Fruit fly (Drosophila melanogaster): ENCODE data around the gene CG17242.

CG17242 gene

dm6 chr2L:2307648-2308047, 38.7 kb upstream of the CG17242 start, which contains the start of gene CG16995:
Gene CG16995, plus strand, starts transcription at chr2L:2307948.
- TF ChIP-seq CG18262 (tag; optimal IDR thresholded peaks at IDR 0.05) (no peak), fd64A (GFP tag; optimal IDR thresholded peaks at IDR 0.05) (no peak), Nf-YC (tag; optimal IDR thresholded peaks at IDR 0.05) (no peak), CTCF (GFP tag; optimal IDR thresholded peaks at IDR 0.05) (no peak)

DNA sequence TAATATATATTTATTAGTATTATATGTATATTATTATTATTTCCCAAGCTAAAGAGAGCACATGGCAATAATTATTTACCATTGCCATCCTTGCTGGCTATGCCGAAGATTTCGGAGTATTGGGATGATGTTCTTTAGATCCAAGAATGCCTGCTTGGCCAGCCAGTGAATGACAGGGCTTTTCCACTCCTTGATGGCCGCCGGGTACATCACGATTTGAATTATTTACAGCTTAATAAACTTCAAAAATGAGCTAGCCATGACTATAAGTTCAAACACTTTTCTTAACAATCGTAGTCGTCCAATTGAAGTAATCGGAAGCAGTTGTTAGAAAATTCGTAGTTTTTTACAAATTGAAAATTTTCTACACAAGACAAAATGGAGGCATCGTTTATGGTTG, 30.9 kb upstream of the CG17242 start, which contains the start of gene CG31949:
TSS of gene CG31949 (plus strand) at position 301 of the 400 bp plus-strand sequence.
- TF ChIP-seq Bteb2 (GFP tag; optimal IDR thresholded peaks at IDR 0.05) (no peak), CG34376 (GFP tag; optimal IDR thresholded peaks at IDR 0.05) (no peak), Opbp (GFP tag; IDR thresholded peaks at IDR 0.05; ENCODE audit: partially characterized antibody) (no peak), CG6689 (GFP tag; IDR thresholded peaks at IDR 0.05) (no peak), sqz (GFP tag; optimal IDR thresholded peaks at IDR 0.05) (no peak), Sry-β (GFP tag; optimal IDR thresholded peaks at IDR 0.05) (no peak), CG1792 (GFP tag; optimal IDR thresholded peaks at IDR 0.05) (no peak), Xbp1 (GFP tag; optimal IDR thresholded peaks at IDR 0.05) (no peak), CG7963 (GFP tag; IDR thresholded peaks at IDR 0.05; ENCODE audit: partially characterized antibody) (no peak), lola (GFP tag; optimal IDR thresholded peaks at IDR 0.05) (no peak), CG12391 (tag; optimal IDR thresholded peaks at IDR 0.05) (no peak), CG10462 (GFP tag; optimal IDR thresholded peaks at IDR 0.05) (no peak), caup (GFP tag; optimal IDR thresholded peaks at IDR 0.05; ENCODE audit: severe bottlenecking) (no peak)

- TF ChIP-seq CG2202 (tag; optimal IDR thresholded peaks at IDR 0.05) (no peak), dmrt11E (tag; optimal IDR thresholded peaks at IDR 0.05) (no peak), chn (GFP tag; optimal IDR thresholded peaks at IDR 0.05) (no peak), p53 (GFP tag; optimal IDR thresholded peaks at IDR 0.05) (no peak), stwl (tag; optimal IDR thresholded peaks at IDR 0.05) (no peak), twi (tag; optimal IDR thresholded peaks at IDR 0.05) (no peak), CG17612 (GFP tag; IDR thresholded peaks at IDR 0.05) (no peak), CG32532 (GFP tag; IDR thresholded peaks at IDR 0.05) (no peak), chif (GFP tag; optimal IDR thresholded peaks at IDR 0.05) (no peak), chinmo (GFP tag; IDR thresholded peaks at IDR 0.05; ENCODE audit: partially characterized antibody) (no peak), ems (GFP tag; optimal IDR thresholded peaks at IDR 0.05) (no peak)
Measured at dm6 chr2L:2290638-2291037, 21.7 kb upstream of the CG17242 start, which contains the start of gene robl22E. Gene robl22E, minus strand, starts transcription at chr2L:2290738.

- no peak for TF ChIP-seq usp (GFP tag; optimal IDR thresholded peaks at IDR 0.05)
- no peak for TF ChIP-seq eyg (GFP tag; optimal IDR thresholded peaks at IDR 0.05)
- TF ChIP-seq CG10959 (GFP tag; IDR thresholded peaks at IDR 0.05), result no peak
- TF ChIP-seq Stat92E (GFP tag; optimal IDR thresholded peaks at IDR 0.05), result no peak
- TF ChIP-seq Ravus (GFP tag; IDR thresholded peaks at IDR 0.05), result no peak
- TF ChIP-seq chinmo (GFP tag; IDR thresholded peaks at IDR 0.05; ENCODE audit: partially characterized antibody), result no peak
- TF ChIP-seq PHDP (tag; optimal IDR thresholded peaks at IDR 0.05), result no peak
- no peak for TF ChIP-seq Dbx (GFP tag; IDR thresholded peaks at IDR 0.05)
- no peak for TF ChIP-seq lab (GFP tag; optimal IDR thresholded peaks at IDR 0.05)
Measured at dm6 chr2L:2289316-2289715, 20.4 kb upstream of the CG17242 start, which contains the start of gene CG17237. Gene CG17237, minus strand, starts transcription at chr2L:2289416.

Data from whole organism, embryonic.